Worm (Caenorhabditis elegans) whole organism, early embryonic: ENCODE measurements around the gene pqn-35.

Experiments
- B0310.2 ChIP-seq: sonication (generic microtip); optimal IDR thresholded peaks from 2 replicates; lab custom pipeline; 2016; ENCODE audit warnings: mild to moderate bottlenecking, missing genetic modification characterization, missing compliant biosample characterization
- F13C5.2 ChIP-seq: sonication (generic microtip); optimal IDR thresholded peaks from 2 replicates; lab custom pipeline; 2017; ENCODE audit warnings: mild to moderate bottlenecking, missing genetic modification characterization, inconsistent platforms, missing compliant biosample characterization
- aly-1 ChIP-seq: sonication (generic microtip); optimal IDR thresholded peaks from 2 replicates; lab custom pipeline; 2016; ENCODE audit warnings: missing genetic modification characterization, missing compliant biosample characterization
- ama-1 ChIP-seq: fragments of 150-350 bp; optimal IDR thresholded peaks from 2 replicates; lab custom pipeline; 2014
- ceh-13 ChIP-seq: fragments of 200-800 bp; sonication (Bioruptor generic); optimal IDR thresholded peaks from 2 replicates; lab custom pipeline; 2018; ENCODE audit warnings: mild to moderate bottlenecking, missing genetic modification characterization, missing compliant biosample characterization
- ceh-36 ChIP-seq: sonication (generic microtip); optimal IDR thresholded peaks from 2 replicates; lab custom pipeline; 2016; ENCODE audit warnings: missing genetic modification characterization, inconsistent platforms, missing compliant biosample characterization
- ets-7 ChIP-seq: sonication (generic microtip); optimal IDR thresholded peaks from 2 replicates; lab custom pipeline; 2016; ENCODE audit warnings: missing genotype, missing genetic modification characterization, missing compliant biosample characterization
- flt-1 ChIP-seq: fragments of 200-800 bp; sonication (Bioruptor generic); IDR thresholded peaks from 2 replicates; pipeline ENCODE4 v1.3.6; 2022; ENCODE audit warnings: missing genetic modification characterization, missing compliant biosample characterization
- hmbx-1 ChIP-seq: sonication (generic microtip); optimal IDR thresholded peaks from 2 replicates; lab custom pipeline; 2016; ENCODE audit warnings: mild to moderate bottlenecking, missing genetic modification characterization, missing compliant biosample characterization
- hmg-4 ChIP-seq: fragments of 200-800 bp; sonication (Bioruptor generic); optimal IDR thresholded peaks from 2 replicates; lab custom pipeline; 2018; ENCODE audit warnings: mild to moderate bottlenecking, missing genetic modification characterization, missing compliant biosample characterization
- hnd-1 ChIP-seq: sonication (generic microtip); optimal IDR thresholded peaks from 2 replicates; lab custom pipeline; 2016; ENCODE audit warnings: missing genetic modification characterization, missing compliant biosample characterization
- pes-1 ChIP-seq: fragments of 200-800 bp; sonication (Bioruptor generic); IDR thresholded peaks from 2 replicates; pipeline ENCODE4 v1.3.6; 2022; ENCODE audit warnings: missing genetic modification reagents, missing genetic modification characterization, missing compliant biosample characterization
- scrt-1 ChIP-seq: fragments of 200-800 bp; sonication (Bioruptor generic); IDR thresholded peaks from 2 replicates; pipeline ENCODE4 v1.3.6; 2022; ENCODE audit warnings: missing genetic modification characterization, missing compliant biosample characterization
- sea-1 ChIP-seq: fragments of 200-800 bp; sonication (Bioruptor generic); conservative IDR thresholded peaks from 2 replicates; pipeline ENCODE4 v1.3.6; 2022; ENCODE audit warnings: missing genetic modification characterization, missing compliant biosample characterization
- tbx-11 ChIP-seq: fragments of 200-800 bp; sonication (Bioruptor generic); IDR thresholded peaks from 2 replicates; pipeline ENCODE4 v1.3.6; 2022; ENCODE audit warnings: missing genetic modification characterization, missing compliant biosample characterization
- tbx-37 ChIP-seq: fragments of 200-800 bp; sonication (Bioruptor generic); conservative IDR thresholded peaks from 2 replicates; pipeline ENCODE4 v1.3.6; 2022; ENCODE audit warnings: missing genetic modification reagents, missing genetic modification characterization, missing compliant biosample characterization
- tra-4 ChIP-seq: sonication (generic microtip); optimal IDR thresholded peaks from 2 replicates; lab custom pipeline; 2017; ENCODE audit warnings: missing genetic modification characterization, missing compliant biosample characterization

The pqn-35 gene

ce11 chrII:4650072-4650471, 37.3 kb downstream of the pqn-35 start:
- TF ChIP-seq hmg-4 (GFP tag; lab: Kevin White, UChicago): no peak

- TF ChIP-seq ceh-13 (GFP tag; lab: Kevin White, UChicago) (no peak), B0310.2 (tag; lab: Kevin White, UChicago) (no peak), aly-1 (tag; lab: Kevin White, UChicago) (no peak), F13C5.2 (tag; lab: Kevin White, UChicago) (no peak), hmg-4 (GFP tag; lab: Kevin White, UChicago) (no peak), ama-1 (lab: Kevin White, UChicago) (no peak), scrt-1 (GFP tag; lab: Robert Waterston, UW) (no peak), tra-4 (no peak), flt-1 (GFP tag; lab: Robert Waterston, UW) (no peak), tbx-37 (no peak), hmbx-1 (tag; lab: Kevin White, UChicago) (no peak)
These were observed 43.0 kb downstream of the pqn-35 start, which contains the start of gene fut-6 for ce11 chrII:4655834-4656233. Gene fut-6 (minus strand): TSS chrII:4655934.

- no peak for TF ChIP-seq flt-1 (GFP tag; lab: Robert Waterston, UW)
- TF ChIP-seq ceh-36 (tag; lab: Kevin White, UChicago): no peak
- no peak for TF ChIP-seq B0310.2 (tag; lab: Kevin White, UChicago)
- no peak for TF ChIP-seq F13C5.2 (tag; lab: Kevin White, UChicago)
- no peak for TF ChIP-seq hmbx-1 (tag; lab: Kevin White, UChicago)
- no peak for TF ChIP-seq pes-1
- TF ChIP-seq aly-1 (tag; lab: Kevin White, UChicago): no peak
- TF ChIP-seq hnd-1 (tag; lab: Kevin White, UChicago): no peak
- TF ChIP-seq sea-1 (GFP tag; lab: Robert Waterston, UW): no peak
- no peak for TF ChIP-seq ets-7
These were observed 44.6 kb downstream of the pqn-35 start for ce11 chrII:4657370-4657769.

ce11 chrII:4658245-4658644, 45.5 kb downstream of the pqn-35 start:
- TF ChIP-seq ets-7: no peak
- TF ChIP-seq ceh-13 (GFP tag; lab: Kevin White, UChicago): no peak
- no peak for TF ChIP-seq sea-1 (GFP tag; lab: Robert Waterston, UW)
- TF ChIP-seq pes-1: no peak
- no peak for TF ChIP-seq hmbx-1 (tag; lab: Kevin White, UChicago)
- no peak for TF ChIP-seq scrt-1 (GFP tag; lab: Robert Waterston, UW)
- no peak for TF ChIP-seq ceh-36 (tag; lab: Kevin White, UChicago)
- no peak for TF ChIP-seq flt-1 (GFP tag; lab: Robert Waterston, UW)
- no peak for TF ChIP-seq aly-1 (tag; lab: Kevin White, UChicago)
- no peak for TF ChIP-seq ama-1 (lab: Kevin White, UChicago)
- no peak for TF ChIP-seq tbx-37
- TF ChIP-seq hmg-4 (GFP tag; lab: Kevin White, UChicago): no peak
- TF ChIP-seq hnd-1 (tag; lab: Kevin White, UChicago): no peak
- TF ChIP-seq B0310.2 (tag; lab: Kevin White, UChicago): no peak

- no peak for TF ChIP-seq ets-7
- no peak for TF ChIP-seq B0310.2 (tag; lab: Kevin White, UChicago)
- no peak for TF ChIP-seq sea-1 (GFP tag; lab: Robert Waterston, UW)
- TF ChIP-seq pes-1: no peak
- no peak for TF ChIP-seq tbx-11 (GFP tag; lab: Robert Waterston, UW)
These were observed 48.5 kb downstream of the pqn-35 start, which contains the start of gene T05A7.13 for ce11 chrII:4661278-4661677. Gene T05A7.13 (minus strand): TSS chrII:4661378.

- no peak for TF ChIP-seq sea-1 (GFP tag; lab: Robert Waterston, UW)
- TF ChIP-seq hmg-4 (GFP tag; lab: Kevin White, UChicago): no peak
- TF ChIP-seq aly-1 (tag; lab: Kevin White, UChicago): no peak
- no peak for TF ChIP-seq tra-4
- no peak for TF ChIP-seq ets-7
- no peak for TF ChIP-seq hnd-1 (tag; lab: Kevin White, UChicago)
- no peak for TF ChIP-seq scrt-1 (GFP tag; lab: Robert Waterston, UW)
- no peak for TF ChIP-seq pes-1
- TF ChIP-seq B0310.2 (tag; lab: Kevin White, UChicago): no peak
- TF ChIP-seq tbx-11 (GFP tag; lab: Robert Waterston, UW): no peak
- TF ChIP-seq ceh-36 (tag; lab: Kevin White, UChicago): no peak
- no peak for TF ChIP-seq ceh-13 (GFP tag; lab: Kevin White, UChicago)
- no peak for TF ChIP-seq F13C5.2 (tag; lab: Kevin White, UChicago)
- TF ChIP-seq ama-1 (lab: Kevin White, UChicago): no peak
- no peak for TF ChIP-seq flt-1 (GFP tag; lab: Robert Waterston, UW)
- TF ChIP-seq tbx-37: no peak
- TF ChIP-seq hmbx-1 (tag; lab: Kevin White, UChicago): no peak
These were observed 50.4 kb downstream of the pqn-35 start, which contains the start of gene T05A7.12 for ce11 chrII:4663186-4663585. Gene T05A7.12 (minus strand): TSS chrII:4663286.

ce11 chrII:4665359-4665758, 52.6 kb downstream of the pqn-35 start, which contains the start of gene T05A7.11:
Gene T05A7.11 (minus strand): TSS chrII:4665459.
- TF ChIP-seq hmbx-1 (tag; lab: Kevin White, UChicago) (no peak), ets-7 (no peak), hnd-1 (tag; lab: Kevin White, UChicago) (no peak), tbx-11 (GFP tag; lab: Robert Waterston, UW) (no peak), ama-1 (lab: Kevin White, UChicago) (no peak), flt-1 (GFP tag; lab: Robert Waterston, UW) (no peak), F13C5.2 (tag; lab: Kevin White, UChicago) (no peak), ceh-13 (GFP tag; lab: Kevin White, UChicago) (no peak), aly-1 (tag; lab: Kevin White, UChicago) (no peak), sea-1 (GFP tag; lab: Robert Waterston, UW) (no peak), tbx-37 (no peak)

ce11 chrII:4667572-4667971, 54.8 kb downstream of the pqn-35 start, which contains the start of gene fut-5:
Gene fut-5 (minus strand): TSS chrII:4667672.
- TF ChIP-seq hmbx-1 (tag; lab: Kevin White, UChicago) (no peak), aly-1 (tag; lab: Kevin White, UChicago) (no peak), pes-1 (no peak)
